Worm (Caenorhabditis elegans) whole organism, young adult: ENCODE results near the gene hda-11.

Experiments
- B0261.1 ChIP-seq: sonication (generic microtip); optimal IDR thresholded peaks from 2 replicates; lab custom pipeline; 2016; ENCODE audit warnings: mild to moderate bottlenecking, missing genetic modification characterization, moderate library complexity, missing compliant biosample characterization
- B0336.3 ChIP-seq: fragments of 200-800 bp; sonication (Bioruptor generic); IDR thresholded peaks from 2 replicates; pipeline ENCODE4 v1.3.6; 2022; ENCODE audit warnings: missing genetic modification characterization, missing compliant biosample characterization
- C06A6.2 ChIP-seq: fragments of 200-800 bp; sonication (Bioruptor generic); conservative IDR thresholded peaks from 2 replicates; pipeline ENCODE4 v1.3.6; 2022; ENCODE audit warnings: missing genetic modification characterization, missing compliant biosample characterization
- K12H6.12 ChIP-seq: fragments of 200-800 bp; sonication (Bioruptor generic); optimal IDR thresholded peaks from 2 replicates; lab custom pipeline; 2018; ENCODE audit warnings: mild to moderate bottlenecking, missing genetic modification characterization, missing compliant biosample characterization
- Y53F4B.3 ChIP-seq: fragments of 200-800 bp; sonication (Bioruptor generic); IDR thresholded peaks from 2 replicates; pipeline ENCODE4 v1.3.6; 2022; ENCODE audit warnings: missing genetic modification reagents, missing genetic modification characterization, missing compliant biosample characterization
- Y67H2A.10 ChIP-seq: fragments of 200-800 bp; sonication (Bioruptor generic); conservative IDR thresholded peaks from 2 replicates; pipeline ENCODE4 v1.3.6; 2022; ENCODE audit warnings: missing genetic modification reagents, missing genetic modification characterization, missing compliant biosample characterization
- Y79H2A.3 ChIP-seq: fragments of 200-800 bp; sonication (Bioruptor generic); conservative IDR thresholded peaks from 2 replicates; pipeline ENCODE4 v1.3.6; 2022; ENCODE audit warnings: missing genetic modification reagents, missing genetic modification characterization, missing compliant biosample characterization
- ama-1 ChIP-seq, 3 experiments: fragments of 150-350 bp in 1 of 3; sonication (generic microtip) in 2 of 3; optimal IDR thresholded peaks; 2 replicates each; lab custom pipeline; 2014 to 2018; ENCODE audit warnings: missing biosample characterization in 2 of 3, missing genetic modification characterization in 2 of 3, missing genetic modification reagents in 2 of 3
- bed-1 ChIP-seq: fragments of 200-800 bp; sonication (Bioruptor generic); IDR thresholded peaks from 2 replicates; pipeline ENCODE4 v1.3.6; 2022; ENCODE audit warnings: missing genetic modification reagents, missing genetic modification characterization, missing compliant biosample characterization
- bed-2 ChIP-seq: fragments of 200-800 bp; sonication (Bioruptor generic); IDR thresholded peaks from 2 replicates; pipeline ENCODE4 v1.3.6; 2022; ENCODE audit warnings: missing genetic modification reagents, missing genetic modification characterization, missing compliant biosample characterization
- cebp-2 ChIP-seq: fragments of 200-800 bp; sonication (Bioruptor generic); IDR thresholded peaks from 2 replicates; pipeline ENCODE4 v1.3.6; 2022; ENCODE audit warnings: missing genetic modification characterization, missing compliant biosample characterization
- ceh-27 ChIP-seq: fragments of 200-800 bp; sonication (Bioruptor generic); optimal IDR thresholded peaks from 2 replicates; lab custom pipeline; 2018; ENCODE audit warnings: mild to moderate bottlenecking, missing genetic modification characterization, moderate library complexity, missing compliant biosample characterization
- chd-7 ChIP-seq: sonication (generic microtip); optimal IDR thresholded peaks from 2 replicates; lab custom pipeline; 2016; ENCODE audit warnings: mild to moderate bottlenecking, missing genetic modification characterization, moderate library complexity, missing compliant biosample characterization
- die-1 ChIP-seq: sonication (generic microtip); optimal IDR thresholded peaks from 2 replicates; lab custom pipeline; 2016; ENCODE audit warnings: missing genotype, mild to moderate bottlenecking, missing genetic modification characterization, missing compliant biosample characterization
- dox-1 ChIP-seq: fragments of 200-800 bp; sonication (Bioruptor generic); IDR thresholded peaks from 2 replicates; pipeline ENCODE4 v1.3.6; 2022; ENCODE audit warnings: missing genetic modification reagents, missing genetic modification characterization, missing compliant biosample characterization
- dpl-1 ChIP-seq: fragments of 150-350 bp; optimal IDR thresholded peaks from 2 replicates; lab custom pipeline; 2014; ENCODE audit warnings: missing biosample characterization, missing genetic modification reagents, missing genetic modification characterization
- gei-17 ChIP-seq: fragments of 200-800 bp; sonication (Bioruptor generic); optimal IDR thresholded peaks from 2 replicates; lab custom pipeline; 2018; ENCODE audit warnings: mild to moderate bottlenecking, missing genetic modification characterization, missing compliant biosample characterization
- hlh-26 ChIP-seq: fragments of 200-800 bp; sonication (Bioruptor generic); conservative IDR thresholded peaks from 2 replicates; pipeline ENCODE4 v1.3.6; 2022; ENCODE audit warnings: missing genetic modification reagents, missing genetic modification characterization, missing compliant biosample characterization
- let-607 ChIP-seq, 2 experiments: fragments of 200-800 bp in 1 of 2; sonication (Bioruptor generic) in 1 of 2; sonication (generic microtip) in 1 of 2; optimal IDR thresholded peaks; 2 replicates each; lab custom pipeline; 2016 to 2018; ENCODE audit warnings: mild to moderate bottlenecking in 2 of 2, missing compliant biosample characterization in 2 of 2, missing genetic modification characterization in 2 of 2, moderate library complexity in 2 of 2, missing genotype in 1 of 2
- nfya-2 ChIP-seq: fragments of 200-800 bp; sonication (Bioruptor generic); IDR thresholded peaks from 2 replicates; pipeline ENCODE4 v1.3.6; 2022; ENCODE audit warnings: missing genetic modification reagents, missing genetic modification characterization, missing compliant biosample characterization
- nhr-80 ChIP-seq: sonication (generic microtip); optimal IDR thresholded peaks from 2 replicates; lab custom pipeline; 2016; ENCODE audit warnings: missing genetic modification characterization, missing compliant biosample characterization
- rpc-1 ChIP-seq, 2 experiments: fragments of 150-350 bp in 1 of 2; sonication (generic microtip) in 1 of 2; optimal IDR thresholded peaks; 2 replicates each; lab custom pipeline; 2014 to 2018; ENCODE audit warnings: missing biosample characterization in 1 of 2, missing genetic modification characterization in 1 of 2, missing genetic modification reagents in 1 of 2, missing genotype in 1 of 2
- sea-2 ChIP-seq: fragments of 200-800 bp; sonication (Bioruptor generic); IDR thresholded peaks from 2 replicates; pipeline ENCODE4 v1.3.6; 2022; ENCODE audit warnings: missing genetic modification characterization, missing compliant biosample characterization
- snpc-1.3 ChIP-seq: sonication (generic microtip); optimal IDR thresholded peaks from 2 replicates; lab custom pipeline; 2017; ENCODE audit warnings: missing genetic modification characterization, mild to moderate bottlenecking, missing compliant biosample characterization, antibody characterized with exemption, moderate library complexity, missing genotype, missing genetic modification reagents; ENCODE audit not compliant: insufficient read depth
- somi-1 ChIP-seq: fragments of 200-800 bp; sonication (Bioruptor generic); optimal IDR thresholded peaks from 2 replicates; lab custom pipeline; 2018; ENCODE audit warnings: mild to moderate bottlenecking, missing genetic modification characterization, missing compliant biosample characterization
- ztf-25 ChIP-seq: fragments of 200-800 bp; sonication (Bioruptor generic); IDR thresholded peaks from 2 replicates; pipeline ENCODE4 v1.3.6; 2022; ENCODE audit warnings: missing genetic modification reagents, missing genetic modification characterization, missing compliant biosample characterization
- ztf-28 ChIP-seq: fragments of 200-800 bp; sonication (Bioruptor generic); IDR thresholded peaks from 2 replicates; pipeline ENCODE4 v1.3.6; 2022; ENCODE audit warnings: missing genetic modification reagents, missing genetic modification characterization, missing compliant biosample characterization

Gene hda-11

DNA sequence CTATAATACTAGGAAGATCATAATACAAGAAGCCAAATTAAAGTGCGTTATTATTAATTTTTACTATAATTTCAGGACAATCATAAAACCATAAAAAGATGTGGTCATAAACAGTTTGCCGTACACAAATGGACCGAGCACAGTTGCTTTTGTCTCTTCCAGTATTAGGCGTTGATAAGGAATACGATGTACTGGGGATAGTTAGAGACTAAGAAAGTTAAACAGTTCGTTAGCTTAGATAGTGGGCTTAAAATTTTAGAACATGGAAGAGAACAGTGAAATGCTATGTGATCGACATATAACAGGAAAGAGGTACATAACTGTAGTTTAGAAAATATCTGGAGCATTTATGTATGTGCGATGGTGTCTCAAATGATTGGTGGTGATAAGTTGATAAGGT is 40.6 kb upstream of the hda-11 start:
- TF ChIP-seq hlh-26: no peak
- peak; percentile 80 for TF ChIP-seq nhr-80 (tag; lab: Kevin White, UChicago)
- TF ChIP-seq, all 124 proteins: peak for 1

DNA sequence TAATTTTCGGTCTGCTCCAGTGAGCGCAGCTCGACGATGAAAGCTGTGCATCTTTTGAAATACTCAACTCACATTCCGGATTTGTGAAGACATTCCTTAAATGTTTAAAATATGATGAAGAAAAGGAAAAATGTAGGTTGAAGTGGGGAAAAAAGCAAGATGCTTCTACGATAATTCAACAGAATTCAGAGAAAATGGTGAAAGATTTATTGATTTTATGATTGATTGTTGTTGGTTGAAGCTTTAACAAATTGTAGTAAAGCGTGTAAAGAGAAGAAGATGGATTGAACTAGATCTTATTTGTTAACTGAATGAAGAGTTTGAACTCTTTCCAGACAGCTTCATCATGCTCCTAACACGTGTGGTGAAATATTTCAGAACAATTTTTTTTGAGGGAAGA is 36.0 kb upstream of the hda-11 start, which contains the start of gene ncx-5:
Gene ncx-5, minus strand, starts transcription at position 101 of the 400 bp plus-strand sequence.
- TF ChIP-seq Y79H2A.3 (GFP tag; lab: Robert Waterston, UW) (no peak), let-607 (tag; optimal IDR thresholded peaks at IDR 0.05; lab: Kevin White, UChicago) (no peak), gei-17 (no peak), sea-2 (GFP tag; lab: Robert Waterston, UW) (no peak), chd-7 (tag; lab: Kevin White, UChicago) (no peak), ztf-25 (GFP tag; lab: Robert Waterston, UW) (no peak), B0261.1 (tag; lab: Kevin White, UChicago) (no peak), ceh-27 (GFP tag; lab: Kevin White, UChicago) (no peak), C06A6.2 (GFP tag; lab: Robert Waterston, UW) (no peak)

DNA sequence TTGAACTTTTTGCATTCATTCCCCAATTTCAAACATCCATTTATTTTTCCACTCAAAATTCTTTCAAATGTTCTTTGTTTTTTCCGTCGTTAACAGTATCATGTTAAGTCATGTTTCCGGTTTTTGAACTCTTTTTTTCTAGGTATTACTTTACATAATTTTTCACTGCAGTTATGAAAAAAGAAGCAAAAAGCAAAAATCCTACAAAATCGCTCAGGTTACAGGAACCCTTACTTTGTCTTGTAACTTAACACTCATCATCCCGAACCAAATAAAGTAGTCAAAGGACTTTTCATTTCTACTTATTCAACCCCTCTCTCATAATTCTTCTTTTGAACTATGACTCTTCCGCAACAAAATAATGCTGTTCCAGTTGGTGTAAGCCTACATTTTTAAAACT is 34.5 kb upstream of the hda-11 start, which contains the start of gene aqp-5:
Gene aqp-5, plus strand, starts transcription at position 301 of the 400 bp plus-strand sequence.
- TF ChIP-seq nfya-2 (GFP tag; lab: Robert Waterston, UW) (no peak), somi-1 (GFP tag; lab: Kevin White, UChicago) (no peak), K12H6.12 (tag; lab: Kevin White, UChicago) (no peak), snpc-1.3 (tag; lab: Kevin White, UChicago) (no peak), dpl-1 (GFP tag; lab: Kevin White, UChicago) (no peak), ama-1 (optimal IDR thresholded peaks at IDR 0.05; lab: Kevin White, UChicago) (no peak), ama-1 (GFP tag; optimal IDR thresholded peaks at IDR 0.05; lab: Kevin White, UChicago) (no peak)

DNA sequence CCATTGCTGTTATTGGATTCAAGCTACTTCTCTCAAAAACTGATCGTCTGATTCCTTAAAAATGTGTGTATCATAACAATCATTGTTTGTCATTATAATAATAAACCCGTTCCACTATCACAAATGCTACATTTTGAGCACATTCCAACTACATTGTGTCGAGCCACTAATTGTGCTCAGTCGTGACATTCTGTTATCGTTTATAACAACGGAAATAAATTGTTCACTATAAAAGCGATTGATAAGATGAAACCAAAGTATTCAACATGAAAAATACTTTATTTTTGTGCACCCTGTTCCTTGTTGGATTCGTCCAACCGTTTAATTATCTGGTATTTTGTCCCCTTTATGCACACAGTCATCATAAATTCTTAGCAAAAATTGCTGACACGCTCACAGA is 32.8 kb upstream of the hda-11 start, which contains the start of gene ugt-33:
Gene ugt-33, plus strand, starts transcription at position 260 of the 400 bp plus-strand sequence.
- TF ChIP-seq bed-2 (GFP tag; lab: Robert Waterston, UW) (no peak), snpc-1.3 (tag; lab: Kevin White, UChicago) (no peak), ztf-28 (no peak), dox-1 (GFP tag; lab: Robert Waterston, UW) (no peak), B0336.3 (GFP tag; lab: Robert Waterston, UW) (no peak), nhr-80 (tag; lab: Kevin White, UChicago) (peak; percentile 47)

DNA sequence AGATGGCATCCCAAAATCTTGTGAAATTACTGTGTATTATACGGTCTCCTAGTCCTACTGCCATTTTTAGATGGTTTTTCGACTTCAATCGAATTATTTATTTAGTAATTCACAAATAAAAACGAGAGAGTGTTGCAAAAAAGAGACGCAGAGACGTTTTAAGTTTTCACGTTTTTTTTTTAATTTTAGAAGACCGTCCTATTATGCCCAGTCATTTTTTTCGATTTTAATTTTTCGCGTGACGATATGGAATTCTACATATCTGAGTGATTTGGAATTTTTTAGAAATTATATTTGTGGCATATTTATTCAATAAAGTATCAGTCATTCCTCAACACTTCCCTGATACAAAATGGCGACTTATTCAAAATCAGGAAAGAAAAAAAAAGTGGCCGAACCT is 29.3 kb upstream of the hda-11 start, which contains the start of gene C35A5.4:
Gene C35A5.4, plus strand, starts transcription at position 301 of the 400 bp plus-strand sequence.
- TF ChIP-seq die-1 (tag; lab: Kevin White, UChicago) (no peak), bed-1 (GFP tag; lab: Robert Waterston, UW) (no peak), Y67H2A.10 (GFP tag; lab: Robert Waterston, UW) (no peak), Y53F4B.3 (GFP tag; lab: Robert Waterston, UW) (no peak), cebp-2 (GFP tag; lab: Robert Waterston, UW) (no peak)

DNA sequence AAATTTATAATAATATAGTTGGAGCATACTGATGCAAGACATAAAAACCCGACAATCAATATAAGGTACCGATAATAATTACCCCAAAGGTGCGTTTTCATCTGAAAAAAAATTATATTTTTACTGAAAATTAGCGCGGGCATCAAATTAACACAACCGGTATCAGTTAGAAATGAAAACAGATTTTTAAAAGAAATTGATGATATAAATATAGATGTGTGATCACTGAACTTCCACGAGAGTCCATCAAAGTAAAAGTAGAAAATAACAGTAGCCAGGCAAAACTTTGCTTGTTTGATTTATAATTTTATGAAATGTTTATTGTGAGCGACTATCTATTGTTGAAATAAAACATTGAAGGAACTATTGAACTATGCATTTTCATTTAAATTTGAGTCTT is 24.7 kb upstream of the hda-11 start, which contains the start of gene C35A5.3:
Gene C35A5.3, minus strand, starts transcription at position 101 of the 400 bp plus-strand sequence.
- TF ChIP-seq rpc-1 (optimal IDR thresholded peaks at IDR 0.05; lab: Kevin White, UChicago) (no peak), rpc-1 (tag; optimal IDR thresholded peaks at IDR 0.05; lab: Kevin White, UChicago) (no peak)
